Fruit fly (Drosophila melanogaster): ENCODE data around the gene CG33644.

The CG33644 gene

DNA sequence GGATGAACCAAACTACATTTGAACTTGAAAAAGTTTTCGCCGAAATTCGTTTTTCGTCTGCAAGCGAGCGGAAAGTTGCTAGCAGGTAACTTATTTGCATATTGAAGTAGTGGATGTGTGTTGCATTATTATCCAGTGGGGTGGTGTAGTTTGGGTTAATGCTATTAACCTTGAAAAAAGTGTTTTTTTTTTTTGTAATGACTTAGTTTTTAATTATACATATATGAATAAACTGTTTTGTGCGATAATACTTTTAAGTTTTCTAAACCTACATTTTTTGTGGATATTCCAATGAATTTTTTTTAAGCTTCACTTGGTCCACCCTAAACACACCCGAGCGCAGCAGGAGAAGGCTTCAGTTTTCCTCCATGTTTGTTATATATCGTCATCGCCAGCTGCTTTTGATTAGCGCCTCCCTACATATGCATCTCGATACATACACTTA, 39.1 kb downstream of the CG33644 start (continued):
- TF ChIP-seq Myb (GFP tag; optimal IDR thresholded peaks at IDR 0.05) = no peak
- no peak for TF ChIP-seq tna (GFP tag; IDR thresholded peaks at IDR 0.05; ENCODE audit: partially characterized antibody)
- no peak for TF ChIP-seq dmrt11E (tag; optimal IDR thresholded peaks at IDR 0.05)
- no peak for TF ChIP-seq knrl (GFP tag; IDR thresholded peaks at IDR 0.05; ENCODE audit: partially characterized antibody)
- peak; percentile 9 for TF ChIP-seq Fer1 (GFP tag; optimal IDR thresholded peaks at IDR 0.05)
- no peak for TF ChIP-seq dan (GFP tag; IDR thresholded peaks at IDR 0.05)
- no peak for TF ChIP-seq Dip3 (GFP tag; optimal IDR thresholded peaks at IDR 0.05)
- TF ChIP-seq CG12942 (GFP tag; optimal IDR thresholded peaks at IDR 0.05) = no peak
- TF ChIP-seq CG1832 (GFP tag; optimal IDR thresholded peaks at IDR 0.05) = no peak
- no peak for TF ChIP-seq trh (GFP tag; optimal IDR thresholded peaks at IDR 0.05)
- TF ChIP-seq Doc2 (GFP tag; IDR thresholded peaks at IDR 0.05) = no peak
- TF ChIP-seq Mes4 (GFP tag; optimal IDR thresholded peaks at IDR 0.05) = no peak
- TF ChIP-seq wdn (GFP tag; IDR thresholded peaks at IDR 0.05) = no peak
- no peak for TF ChIP-seq CG16813 (GFP tag; IDR thresholded peaks at IDR 0.05; ENCODE audit: partially characterized antibody)
- peak; percentile 24 for TF ChIP-seq CG3407 (GFP tag; optimal IDR thresholded peaks at IDR 0.05)
- 0 out of 3 replicates have a peak, but pooled peaks have one; percentile 25 for TF ChIP-seq CG11695 (GFP tag; IDR thresholded peaks at IDR 0.05)
- no peak for TF ChIP-seq D (optimal IDR thresholded peaks at IDR 0.05)
- TF ChIP-seq D (GFP tag; optimal IDR thresholded peaks at IDR 0.05) = peak; percentile 46
- TF ChIP-seq TFAM (GFP tag; optimal IDR thresholded peaks at IDR 0.05) = no peak
- TF ChIP-seq jigr1 (GFP tag; IDR thresholded peaks at IDR 0.05) = no peak
- no peak for TF ChIP-seq ab (GFP tag; optimal IDR thresholded peaks at IDR 0.05)
- no peak for TF ChIP-seq mld (GFP tag; IDR thresholded peaks at IDR 0.05; ENCODE audit: partially characterized antibody)
- TF ChIP-seq CG14710 (tag; optimal IDR thresholded peaks at IDR 0.05) = peak; percentile 54
- no peak for TF ChIP-seq CG14050 (GFP tag; IDR thresholded peaks at IDR 0.05)
- TF ChIP-seq usp (GFP tag; optimal IDR thresholded peaks at IDR 0.05) = no peak
- TF ChIP-seq Awh (GFP tag; IDR thresholded peaks at IDR 0.05) = no peak
- TF ChIP-seq CG33213 (GFP tag; optimal IDR thresholded peaks at IDR 0.05) = no peak
- TF ChIP-seq Oli (tag; optimal IDR thresholded peaks at IDR 0.05) = peak; percentile 42
- TF ChIP-seq sqz (GFP tag; optimal IDR thresholded peaks at IDR 0.05) = peak; percentile 21
- no peak for TF ChIP-seq Dek (tag; optimal IDR thresholded peaks at IDR 0.05)
- TF ChIP-seq CG4404 (GFP tag; IDR thresholded peaks at IDR 0.05) = no peak
- no peak for TF ChIP-seq Hmr (GFP tag; optimal IDR thresholded peaks at IDR 0.05)
- peak; percentile 37 for TF ChIP-seq CG15269 (tag; optimal IDR thresholded peaks at IDR 0.05)
- TF ChIP-seq Dref (GFP tag; IDR thresholded peaks at IDR 0.05) = no peak
- TF ChIP-seq CG10431 (GFP tag; optimal IDR thresholded peaks at IDR 0.05) = no peak
- TF ChIP-seq run (tag; optimal IDR thresholded peaks at IDR 0.05) = no peak
- TF ChIP-seq sug (tag; optimal IDR thresholded peaks at IDR 0.05) = no peak
- TF ChIP-seq lilli (GFP tag; optimal IDR thresholded peaks at IDR 0.05) = no peak
- TF ChIP-seq zfh2 (GFP tag; optimal IDR thresholded peaks at IDR 0.05) = no peak
- TF ChIP-seq vfl (GFP tag; optimal IDR thresholded peaks at IDR 0.05) = no peak
- no peak for TF ChIP-seq MESR4 (GFP tag; optimal IDR thresholded peaks at IDR 0.05)
- TF ChIP-seq sima (GFP tag; optimal IDR thresholded peaks at IDR 0.05) = no peak
- TF ChIP-seq CG8765 (GFP tag; IDR thresholded peaks at IDR 0.05) = no peak
- no peak for TF ChIP-seq B-H1 (GFP tag; IDR thresholded peaks at IDR 0.05)
- no peak for TF ChIP-seq CG15479 (GFP tag; optimal IDR thresholded peaks at IDR 0.05)
- TF ChIP-seq CG10147 (GFP tag; optimal IDR thresholded peaks at IDR 0.05) = no peak
- TF ChIP-seq CG3065 (GFP tag; optimal IDR thresholded peaks at IDR 0.05) = no peak
- peak; percentile 89 for TF ChIP-seq nom (GFP tag; optimal IDR thresholded peaks at IDR 0.05)
- TF ChIP-seq CG18764 (GFP tag; optimal IDR thresholded peaks at IDR 0.05) = no peak
- TF ChIP-seq ham (GFP tag; IDR thresholded peaks at IDR 0.05) = no peak
- TF ChIP-seq ato (GFP tag; IDR thresholded peaks at IDR 0.05; ENCODE audit: partially characterized antibody) = no peak
- no peak for TF ChIP-seq Dip2 (GFP tag; IDR thresholded peaks at IDR 0.05)

All from whole organism, embryonic.